Worm (Caenorhabditis elegans): ENCODE results near the gene let-756.

- TF ChIP-seq skn-1 (tag; optimal IDR thresholded peaks at IDR 0.05) (no peak), nhr-237 (tag; optimal IDR thresholded peaks at IDR 0.05) (no peak), egl-27 (tag; optimal IDR thresholded peaks at IDR 0.05) (no peak), blmp-1 (tag; optimal IDR thresholded peaks at IDR 0.05) (no peak), fos-1 (tag; optimal IDR thresholded peaks at IDR 0.05) (no peak), mdl-1 (tag; optimal IDR thresholded peaks at IDR 0.05) (no peak), ceh-82 (tag; optimal IDR thresholded peaks at IDR 0.05) (no peak), sptf-1 (tag; optimal IDR thresholded peaks at IDR 0.05) (no peak), nhr-11 (tag; optimal IDR thresholded peaks at IDR 0.05) (no peak), ztf-11 (tag; optimal IDR thresholded peaks at IDR 0.05) (no peak), pax-3 (tag; optimal IDR thresholded peaks at IDR 0.05) (no peak), nhr-20 (tag; optimal IDR thresholded peaks at IDR 0.05) (no peak), mef-2 (tag; optimal IDR thresholded peaks at IDR 0.05) (no peak), nhr-76 (tag; optimal IDR thresholded peaks at IDR 0.05) (no peak)
These were observed 38.4 kb upstream of the let-756 start for ce11 chrIII:6368524-6368923.

Measured in whole organism, L1 larva.